Fruit fly (Drosophila melanogaster) whole organism, embryonic: Measurements from ENCODE around the gene RhoGAP19D.

Source experiments
- Antp ChIP-seq: fragments of 200-800 bp; sonication (Bioruptor generic); optimal IDR thresholded peaks from 3 replicates; lab custom pipeline; 2016; ENCODE audit warnings: missing biosample characterization, missing genetic modification characterization
- Bdp1 ChIP-seq: fragments of 200-800 bp; sonication (Bioruptor generic); optimal IDR thresholded peaks from 3 replicates; lab custom pipeline; 2016; ENCODE audit warnings: missing biosample characterization, missing genetic modification characterization
- C15 ChIP-seq: fragments of 200-800 bp; sonication (Bioruptor generic); IDR thresholded peaks from 3 replicates; pipeline ENCODE4 v1.3.6; 2022; ENCODE audit warnings: missing biosample characterization, missing genetic modification characterization
- CG11696 ChIP-seq: fragments of 200-800 bp; sonication (Bioruptor generic); IDR thresholded peaks from 2 replicates; pipeline ENCODE4 v1.3.6; 2022; ENCODE audit warnings: missing biosample characterization, missing genetic modification characterization
- CG12391 ChIP-seq: fragments of 200-800 bp; sonication (Bioruptor generic); optimal IDR thresholded peaks from 3 replicates; lab custom pipeline; 2018; ENCODE audit warnings: missing biosample characterization, mild to moderate bottlenecking, missing genetic modification characterization, moderate library complexity
- CG12769 ChIP-seq: fragments of 200-800 bp; sonication (Bioruptor generic); optimal IDR thresholded peaks from 2 replicates; lab custom pipeline; 2019; ENCODE audit warnings: missing biosample characterization, mild to moderate bottlenecking, missing genetic modification characterization, moderate library complexity
- CG13123 ChIP-seq: fragments of 200-800 bp; sonication (Bioruptor generic); optimal IDR thresholded peaks from 2 replicates; lab custom pipeline; 2016; ENCODE audit warnings: missing biosample characterization, missing genetic modification characterization
- CG14441 ChIP-seq: fragments of 200-800 bp; sonication (Bioruptor generic); IDR thresholded peaks from 2 replicates; pipeline ENCODE4 v1.3.6; 2022; ENCODE audit warnings: missing biosample characterization, missing genetic modification characterization
- CG14710 ChIP-seq: fragments of 200-800 bp; sonication (Bioruptor generic); optimal IDR thresholded peaks from 3 replicates; lab custom pipeline; 2019; ENCODE audit warnings: missing biosample characterization, mild to moderate bottlenecking, missing genetic modification characterization, moderate library complexity
- CG15696 ChIP-seq: fragments of 200-800 bp; sonication (Bioruptor generic); optimal IDR thresholded peaks from 2 replicates; lab custom pipeline; 2019; ENCODE audit warnings: missing biosample characterization, mild to moderate bottlenecking, missing genetic modification characterization, moderate library complexity
- CG1647 ChIP-seq: fragments of 200-800 bp; sonication (Bioruptor generic); optimal IDR thresholded peaks from 3 replicates; lab custom pipeline; 2016; ENCODE audit warnings: missing biosample characterization, missing genetic modification characterization
- CG17802 ChIP-seq: fragments of 200-800 bp; sonication (Bioruptor generic); optimal IDR thresholded peaks from 2 replicates; lab custom pipeline; 2018; ENCODE audit warnings: missing biosample characterization, mild to moderate bottlenecking, missing genetic modification characterization, moderate library complexity
- CG17912 ChIP-seq: fragments of 200-800 bp; sonication (Bioruptor generic); optimal IDR thresholded peaks from 2 replicates; lab custom pipeline; 2018; ENCODE audit warnings: missing biosample characterization, mild to moderate bottlenecking, missing genetic modification characterization
- CG18476 ChIP-seq: fragments of 200-800 bp; sonication (Bioruptor generic); optimal IDR thresholded peaks from 2 replicates; lab custom pipeline; 2016; ENCODE audit warnings: missing biosample characterization, mild to moderate bottlenecking, missing genetic modification characterization
- CG30431 ChIP-seq: fragments of 200-800 bp; sonication (Bioruptor generic); optimal IDR thresholded peaks from 2 replicates; lab custom pipeline; 2017; ENCODE audit warnings: missing biosample characterization, missing genetic modification characterization
- CG31365 ChIP-seq: fragments of 200-800 bp; sonication (Bioruptor generic); optimal IDR thresholded peaks from 2 replicates; lab custom pipeline; 2018; ENCODE audit warnings: missing biosample characterization, mild to moderate bottlenecking, missing genetic modification characterization
- CG31441 ChIP-seq: fragments of 200-800 bp; sonication (Bioruptor generic); IDR thresholded peaks from 2 replicates; pipeline ENCODE4 v1.3.6; 2022; ENCODE audit warnings: missing biosample characterization, missing genetic modification characterization
- CG34376 ChIP-seq: fragments of 200-800 bp; sonication (Bioruptor generic); optimal IDR thresholded peaks from 2 replicates; lab custom pipeline; 2018; ENCODE audit warnings: missing biosample characterization, mild to moderate bottlenecking, missing genetic modification characterization
- CG5245 ChIP-seq: fragments of 200-800 bp; sonication (Bioruptor generic); optimal IDR thresholded peaks from 3 replicates; lab custom pipeline; 2016; ENCODE audit warnings: missing biosample characterization, missing genetic modification characterization
- CG8281 ChIP-seq: fragments of 200-800 bp; sonication (Bioruptor generic); optimal IDR thresholded peaks from 2 replicates; lab custom pipeline; 2018; ENCODE audit warnings: missing biosample characterization, mild to moderate bottlenecking, missing genetic modification characterization, moderate library complexity
- Deaf1 ChIP-seq: fragments of 200-800 bp; optimal IDR thresholded peaks from 3 replicates; lab custom pipeline; 2019; ENCODE audit warnings: missing biosample characterization, mild to moderate bottlenecking, missing genetic modification characterization, moderate library complexity
- ERR ChIP-seq: fragments of 200-800 bp; sonication (Bioruptor generic); optimal IDR thresholded peaks from 2 replicates; lab custom pipeline; 2016; ENCODE audit warnings: missing biosample characterization, missing genetic modification characterization
- Hr3 ChIP-seq: fragments of 200-800 bp; sonication (Bioruptor generic); optimal IDR thresholded peaks from 3 replicates; lab custom pipeline; 2016; ENCODE audit warnings: missing biosample characterization, missing genetic modification characterization
- Lim3 ChIP-seq: fragments of 200-800 bp; sonication (Bioruptor generic); IDR thresholded peaks from 2 replicates; pipeline ENCODE4 v1.3.6; 2022; ENCODE audit warnings: missing biosample characterization, missing genetic modification characterization
- Max ChIP-seq: fragments of 200-800 bp; sonication (Bioruptor generic); optimal IDR thresholded peaks from 2 replicates; lab custom pipeline; 2016; ENCODE audit warnings: missing biosample characterization, mild to moderate bottlenecking, missing genetic modification characterization
- Nf-YB ChIP-seq: fragments of 200-800 bp; sonication (Bioruptor generic); optimal IDR thresholded peaks from 3 replicates; lab custom pipeline; 2019; ENCODE audit warnings: missing biosample characterization, mild to moderate bottlenecking, missing genetic modification characterization, moderate library complexity
- Nf-YC ChIP-seq: fragments of 200-800 bp; optimal IDR thresholded peaks from 3 replicates; lab custom pipeline; 2019; ENCODE audit warnings: missing biosample characterization, mild to moderate bottlenecking, missing genetic modification characterization, moderate library complexity
- Ptx1 ChIP-seq: fragments of 200-800 bp; sonication (Bioruptor generic); IDR thresholded peaks from 2 replicates; pipeline ENCODE4 v1.3.6; 2022; ENCODE audit warnings: missing biosample characterization, missing genetic modification characterization
- Xbp1 ChIP-seq: fragments of 200-800 bp; sonication (Bioruptor generic); optimal IDR thresholded peaks from 3 replicates; lab custom pipeline; 2016; ENCODE audit warnings: missing biosample characterization, mild to moderate bottlenecking, missing genetic modification characterization
- al ChIP-seq: fragments of 200-800 bp; sonication (Bioruptor generic); IDR thresholded peaks from 2 replicates; pipeline ENCODE4 v1.3.6; 2022; ENCODE audit warnings: missing biosample characterization, missing genetic modification characterization
- ara ChIP-seq: fragments of 200-800 bp; sonication (Bioruptor generic); IDR thresholded peaks from 2 replicates; pipeline ENCODE4 v1.3.6; 2022; ENCODE audit warnings: missing biosample characterization, missing genetic modification characterization
- ato ChIP-seq: fragments of 200-800 bp; sonication (Bioruptor generic); IDR thresholded peaks from 2 replicates; pipeline ENCODE4 v1.3.6; 2022; ENCODE audit warnings: missing biosample characterization, missing genetic modification characterization; ENCODE audit not compliant: partially characterized antibody
- cg ChIP-seq: fragments of 200-800 bp; sonication (Bioruptor generic); optimal IDR thresholded peaks from 3 replicates; lab custom pipeline; 2019; ENCODE audit warnings: missing biosample characterization, mild to moderate bottlenecking, missing genetic modification characterization, moderate library complexity
- croc ChIP-seq: fragments of 200-800 bp; sonication (Bioruptor generic); conservative IDR thresholded peaks from 3 replicates; pipeline ENCODE4 v1.3.6; 2022; ENCODE audit warnings: missing biosample characterization, missing genetic modification characterization
- dm ChIP-seq: fragments of 200-800 bp; sonication (Bioruptor generic); optimal IDR thresholded peaks from 3 replicates; lab custom pipeline; 2016; ENCODE audit warnings: missing biosample characterization, missing genetic modification characterization
- ftz-f1 ChIP-seq: fragments of 200-800 bp; sonication (Bioruptor generic); optimal IDR thresholded peaks from 2 replicates; lab custom pipeline; 2016; ENCODE audit warnings: missing biosample characterization, missing genetic modification characterization
- gem ChIP-seq: fragments of 200-800 bp; sonication (Bioruptor generic); optimal IDR thresholded peaks from 2 replicates; lab custom pipeline; 2019; ENCODE audit warnings: missing biosample characterization, mild to moderate bottlenecking, missing genetic modification characterization, moderate library complexity
- hkb ChIP-seq, 2 experiments: fragments of 200-800 bp in 1 of 2; fragments of >200 bp in 1 of 2; sonication (Bioruptor generic) in 1 of 2; IDR thresholded peaks in 1 of 2; optimal IDR thresholded peaks in 1 of 2; 2 replicates each; pipeline versions ENCODE4 v1.3.6 to Lab custom; 2017 to 2022; ENCODE audit warnings: missing biosample characterization in 1 of 2, missing genetic modification characterization in 1 of 2
- kay ChIP-seq: fragments of 200-800 bp; sonication (Bioruptor generic); optimal IDR thresholded peaks from 2 replicates; lab custom pipeline; 2016; ENCODE audit warnings: missing biosample characterization, missing genetic modification characterization
- kni ChIP-seq: fragments of 200-800 bp; sonication (Bioruptor generic); optimal IDR thresholded peaks from 3 replicates; lab custom pipeline; 2017; ENCODE audit warnings: mild to moderate bottlenecking, missing biosample characterization, missing genetic modification reagents, missing genetic modification characterization
- lbe ChIP-seq: fragments of 200-800 bp; sonication (Bioruptor generic); optimal IDR thresholded peaks from 2 replicates; lab custom pipeline; 2016; ENCODE audit warnings: missing biosample characterization, mild to moderate bottlenecking, missing genetic modification characterization
- mirr ChIP-seq: fragments of 200-800 bp; sonication (Bioruptor generic); optimal IDR thresholded peaks from 3 replicates; lab custom pipeline; 2018; ENCODE audit warnings: missing biosample characterization, mild to moderate bottlenecking, missing genetic modification characterization
- mld ChIP-seq: fragments of 200-800 bp; sonication (Bioruptor generic); IDR thresholded peaks from 3 replicates; pipeline ENCODE4 v1.3.6; 2022; ENCODE audit warnings: missing biosample characterization, missing genetic modification characterization; ENCODE audit not compliant: partially characterized antibody
- nerfin-1 ChIP-seq: fragments of 200-800 bp; sonication (Bioruptor generic); optimal IDR thresholded peaks from 3 replicates; lab custom pipeline; 2019; ENCODE audit warnings: missing biosample characterization, mild to moderate bottlenecking, missing genetic modification characterization, moderate library complexity
- repo ChIP-seq: fragments of 200-800 bp; sonication (Bioruptor generic); optimal IDR thresholded peaks from 2 replicates; lab custom pipeline; 2016; ENCODE audit warnings: missing biosample characterization, missing genetic modification characterization
- sc ChIP-seq, 3 experiments: fragments of >200 bp in 2 of 3; fragments of 200-800 bp in 1 of 3; sonication (Bioruptor generic) in 1 of 3; optimal IDR thresholded peaks; 2 replicates in 2 of 3; 3 replicates in 1 of 3; lab custom pipeline; 2017; ENCODE audit warnings: mild to moderate bottlenecking in 1 of 3, missing biosample characterization in 1 of 3, missing genetic modification characterization in 1 of 3, missing genetic modification reagents in 1 of 3
- shn ChIP-seq: fragments of 200-800 bp; sonication (Bioruptor generic); optimal IDR thresholded peaks from 3 replicates; lab custom pipeline; 2016; ENCODE audit warnings: missing biosample characterization, missing genetic modification characterization
- sna ChIP-seq: fragments of 200-800 bp; sonication (Bioruptor generic); IDR thresholded peaks from 2 replicates; pipeline ENCODE4 v1.3.6; 2022; ENCODE audit warnings: missing biosample characterization, missing genetic modification characterization; ENCODE audit not compliant: partially characterized antibody
- trem ChIP-seq: fragments of 200-800 bp; optimal IDR thresholded peaks from 3 replicates; lab custom pipeline; 2019; ENCODE audit warnings: missing biosample characterization, mild to moderate bottlenecking, missing genetic modification characterization, moderate library complexity
- twi ChIP-seq: fragments of 200-800 bp; optimal IDR thresholded peaks from 2 replicates; lab custom pipeline; 2019; ENCODE audit warnings: missing biosample characterization, mild to moderate bottlenecking, missing genetic modification characterization, moderate library complexity
- wdn ChIP-seq: fragments of 200-800 bp; sonication (Bioruptor generic); IDR thresholded peaks from 2 replicates; pipeline ENCODE4 v1.3.6; 2022; ENCODE audit warnings: missing biosample characterization, missing genetic modification characterization

RhoGAP19D gene

DNA sequence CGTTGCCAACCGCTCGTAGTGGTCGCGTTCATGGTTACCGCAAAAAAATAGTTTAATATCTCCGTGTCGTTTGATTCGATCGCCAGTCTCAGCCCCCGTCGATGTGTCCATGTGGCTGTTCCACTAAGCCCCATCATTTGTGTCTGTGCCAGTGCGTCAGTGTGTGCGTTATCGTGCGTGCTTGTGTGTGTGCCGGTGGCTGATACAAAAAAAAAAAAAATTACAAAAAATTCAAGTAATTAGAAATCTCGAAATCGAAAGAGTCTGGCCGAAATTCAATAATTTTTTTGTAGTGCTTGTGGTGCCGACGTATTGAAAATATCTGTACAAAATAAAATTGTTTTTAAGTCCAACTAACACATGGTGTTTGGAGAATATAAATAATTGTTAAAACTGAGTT, 27.7 kb upstream of the RhoGAP19D start, which contains the start of gene RunxB:
Gene RunxB (plus strand): TSS at position 301 of the 400 bp plus-strand sequence.
- TF ChIP-seq CG18476 (no peak), Hr3 (GFP tag; lab: Kevin White, UChicago) (no peak), ara (GFP tag; lab: Robert Waterston, UW) (no peak), ftz-f1 (no peak), CG34376 (GFP tag; lab: Kevin White, UChicago) (no peak), sna (GFP tag; lab: Robert Waterston, UW) (no peak), al (GFP tag; lab: Robert Waterston, UW) (no peak), CG12769 (tag; lab: Kevin White, UChicago) (no peak), CG11696 (GFP tag; lab: Robert Waterston, UW) (no peak), CG17912 (GFP tag; lab: Kevin White, UChicago) (no peak), kni (GFP tag; lab: Kevin White, UChicago) (no peak), lbe (no peak), CG12391 (no peak), repo (GFP tag; lab: Kevin White, UChicago) (no peak), CG17802 (no peak), shn (GFP tag; lab: Kevin White, UChicago) (no peak), CG14441 (GFP tag; lab: Robert Waterston, UW) (no peak)

DNA sequence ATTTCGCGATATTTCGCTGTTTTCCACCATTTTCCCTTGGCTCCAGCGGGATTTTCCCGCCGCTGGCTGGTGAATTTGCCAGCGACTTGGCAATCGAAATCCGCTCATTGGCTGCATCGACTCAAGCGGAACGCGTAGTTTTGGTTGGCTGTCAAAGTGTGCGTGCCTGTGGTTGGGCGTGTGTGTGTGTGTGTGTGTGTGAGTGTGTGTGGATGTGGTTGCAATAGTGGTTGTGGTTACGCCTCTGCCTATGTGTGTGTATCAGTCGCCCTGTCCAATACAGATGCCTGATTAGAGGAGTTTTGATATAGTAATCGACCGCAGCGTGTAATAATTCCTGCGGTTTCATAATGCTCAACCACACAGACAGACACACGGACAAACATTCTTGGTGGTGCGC, 25.6 kb upstream of the RhoGAP19D start:
- TF ChIP-seq CG15696 (tag; lab: Kevin White, UChicago) (no peak), Lim3 (GFP tag; lab: Robert Waterston, UW) (no peak), nerfin-1 (peak; percentile 9), wdn (GFP tag; lab: Robert Waterston, UW) (no peak), Bdp1 (no peak), C15 (GFP tag; lab: Robert Waterston, UW) (no peak), kay (GFP tag; lab: Kevin White, UChicago) (no peak), CG31365 (tag; lab: Kevin White, UChicago) (no peak), mirr (GFP tag; lab: Kevin White, UChicago) (no peak), ERR (no peak), CG8281 (tag; lab: Kevin White, UChicago) (no peak), croc (GFP tag; lab: Robert Waterston, UW) (no peak), CG14710 (tag; lab: Kevin White, UChicago) (no peak), CG30431 (no peak), CG1647 (GFP tag; lab: Kevin White, UChicago) (no peak), Ptx1 (no peak), ato (GFP tag; lab: Robert Waterston, UW) (no peak), Nf-YB (GFP tag; lab: Kevin White, UChicago) (peak; percentile 92), cg (peak; percentile 67), twi (tag; lab: Kevin White, UChicago) (no peak), sc (optimal IDR thresholded peaks at IDR 0.05; lab: Kevin White, UChicago) (no peak), sc (GFP tag; optimal IDR thresholded peaks at IDR 0.05; lab: Kevin White, UChicago) (no peak), Xbp1 (GFP tag; lab: Kevin White, UChicago) (no peak), mld (GFP tag; lab: Robert Waterston, UW) (no peak), Max (GFP tag; lab: Kevin White, UChicago) (no peak), dm (no peak), Antp (GFP tag; lab: Kevin White, UChicago) (no peak), hkb (optimal IDR thresholded peaks at IDR 0.05; lab: Kevin White, UChicago) (no peak), hkb (GFP tag; IDR thresholded peaks at IDR 0.05; lab: Robert Waterston, UW) (no peak), trem (no peak), CG5245 (GFP tag; lab: Kevin White, UChicago) (no peak), CG31441 (no peak), CG13123 (GFP tag; lab: Kevin White, UChicago) (no peak), Deaf1 (no peak), gem (tag; lab: Kevin White, UChicago) (no peak), Nf-YC (tag; lab: Kevin White, UChicago) (peak; percentile 94)
